Worm (Caenorhabditis elegans) whole organism, midembryonic: ENCODE data around the gene fbxa-94.

Experiments used
- med-1 ChIP-seq: sonication (generic microtip); optimal IDR thresholded peaks from 2 replicates; lab custom pipeline; 2017; ENCODE audit warnings: missing genetic modification characterization, mild to moderate bottlenecking, missing compliant biosample characterization, antibody characterized with exemption, missing genetic modification reagents; ENCODE audit not compliant: insufficient read depth
- ztf-29 ChIP-seq: fragments of 200-800 bp; sonication (Bioruptor generic); IDR thresholded peaks from 2 replicates; pipeline ENCODE4 v1.3.6; 2022; ENCODE audit warnings: missing genetic modification reagents, missing genetic modification characterization, missing compliant biosample characterization

DNA sequence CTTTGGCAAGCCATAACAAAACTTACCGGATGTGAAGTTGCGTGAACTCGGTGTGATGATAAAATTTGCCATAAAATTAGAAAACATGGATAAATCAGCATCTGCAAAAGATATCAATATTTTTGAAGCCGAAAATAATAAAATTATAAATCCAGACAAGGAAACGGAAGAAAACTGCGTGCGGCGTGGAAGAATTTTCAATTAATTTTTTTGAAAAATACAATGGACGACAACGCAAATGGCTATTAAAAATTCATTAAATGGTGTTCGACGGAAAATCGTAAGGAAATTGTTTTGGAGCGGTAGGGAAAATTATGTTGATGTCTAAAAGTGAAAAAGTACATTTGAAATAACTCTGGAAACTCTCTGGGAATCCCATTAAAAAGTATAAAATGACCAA, 13.7 kb upstream of the fbxa-94 start, which contains the start of gene acr-18:
- TF ChIP-seq ztf-29 (GFP tag; lab: Robert Waterston, UW) (no peak), med-1 (GFP tag; lab: Kevin White, UChicago) (no peak)
